Worm (Caenorhabditis elegans) whole organism, young adult: ENCODE results near the gene Y55F3BR.1.

ENCODE experiments used
- F57A8.1 ChIP-seq: fragments of 200-800 bp; sonication (Bioruptor generic); optimal IDR thresholded peaks from 2 replicates; lab custom pipeline; 2018; ENCODE audit warnings: mild to moderate bottlenecking, missing genetic modification characterization, moderate library complexity, missing compliant biosample characterization
- Y79H2A.3 ChIP-seq: fragments of 200-800 bp; sonication (Bioruptor generic); conservative IDR thresholded peaks from 2 replicates; pipeline ENCODE4 v1.3.6; 2022; ENCODE audit warnings: missing genetic modification reagents, missing genetic modification characterization, missing compliant biosample characterization
- akir-1 ChIP-seq: fragments of 200-800 bp; sonication (Bioruptor generic); optimal IDR thresholded peaks from 2 replicates; lab custom pipeline; 2018; ENCODE audit warnings: mild to moderate bottlenecking, missing genetic modification characterization, moderate library complexity, missing compliant biosample characterization
- mxl-1 ChIP-seq: sonication (generic microtip); optimal IDR thresholded peaks from 2 replicates; lab custom pipeline; 2016; ENCODE audit warnings: missing genetic modification characterization, missing compliant biosample characterization
- nhr-90 ChIP-seq: sonication (generic microtip); optimal IDR thresholded peaks from 2 replicates; lab custom pipeline; 2016; ENCODE audit warnings: missing genotype, mild to moderate bottlenecking, missing genetic modification characterization, missing compliant biosample characterization
- rcor-1 ChIP-seq: fragments of 200-800 bp; sonication (Bioruptor generic); IDR thresholded peaks from 2 replicates; pipeline ENCODE4 v1.3.6; 2022; ENCODE audit warnings: missing genetic modification reagents, missing genetic modification characterization, missing compliant biosample characterization
- snpc-4 ChIP-seq, 5 experiments: fragments of 150-350 bp in 1 of 5; sonication (generic microtip) in 4 of 5; optimal IDR thresholded peaks; 2 replicates each; lab custom pipeline; 2014 to 2018; ENCODE audit warnings: missing genetic modification characterization in 5 of 5, missing biosample characterization in 3 of 5, antibody characterized with exemption in 2 of 5, mild to moderate bottlenecking in 2 of 5, missing compliant biosample characterization in 2 of 5, missing genotype in 2 of 5, moderate library complexity in 2 of 5, missing genetic modification reagents in 1 of 5

- TF ChIP-seq rcor-1 (GFP tag; lab: Robert Waterston, UW) (no peak), mxl-1 (tag; lab: Kevin White, UChicago) (no peak), Y79H2A.3 (no peak), nhr-90 (tag; lab: Kevin White, UChicago) (no peak), akir-1 (GFP tag; lab: Kevin White, UChicago) (no peak), snpc-4 (GFP tag; optimal IDR thresholded peaks at IDR 0.05; lab: Kevin White, UChicago) (no peak), snpc-4 (tag; optimal IDR thresholded peaks at IDR 0.05; lab: Kevin White, UChicago) (no peak), F57A8.1 (GFP tag; lab: Kevin White, UChicago) (no peak)
Measured at ce11 chrIV:860810-861209, 13.8 kb upstream of the Y55F3BR.1 start.
